Fruit fly (Drosophila melanogaster) whole organism, embryonic: ENCODE results near the gene CG17803.

ENCODE experiments used
- B-H2 ChIP-seq: fragments of 200-800 bp; sonication (Bioruptor generic); optimal IDR thresholded peaks from 2 replicates; lab custom pipeline; 2018; ENCODE audit warnings: missing biosample characterization, mild to moderate bottlenecking, missing genetic modification characterization
- CG10209 ChIP-seq: fragments of 200-800 bp; sonication (Bioruptor generic); optimal IDR thresholded peaks from 3 replicates; lab custom pipeline; 2017; ENCODE audit warnings: missing biosample characterization, mild to moderate bottlenecking, missing genetic modification characterization, missing genetic modification reagents
- CG11456 ChIP-seq: fragments of 200-800 bp; sonication (Bioruptor generic); IDR thresholded peaks from 3 replicates; pipeline ENCODE4 v1.3.6; 2022; ENCODE audit warnings: missing biosample characterization, missing genetic modification characterization
- CG11504 ChIP-seq: fragments of 200-800 bp; sonication (Bioruptor generic); optimal IDR thresholded peaks from 3 replicates; lab custom pipeline; 2019; ENCODE audit warnings: missing biosample characterization, mild to moderate bottlenecking, missing genetic modification characterization, moderate library complexity
- CG11696 ChIP-seq: fragments of 200-800 bp; sonication (Bioruptor generic); IDR thresholded peaks from 2 replicates; pipeline ENCODE4 v1.3.6; 2022; ENCODE audit warnings: missing biosample characterization, missing genetic modification characterization
- CG12071 ChIP-seq: fragments of 200-800 bp; sonication (Bioruptor generic); optimal IDR thresholded peaks from 3 replicates; lab custom pipeline; 2018; ENCODE audit warnings: missing biosample characterization, mild to moderate bottlenecking, missing genetic modification characterization
- CG12391 ChIP-seq: fragments of 200-800 bp; sonication (Bioruptor generic); optimal IDR thresholded peaks from 3 replicates; lab custom pipeline; 2018; ENCODE audit warnings: missing biosample characterization, mild to moderate bottlenecking, missing genetic modification characterization, moderate library complexity
- CG13296 ChIP-seq: fragments of 200-800 bp; sonication (Bioruptor generic); optimal IDR thresholded peaks from 3 replicates; lab custom pipeline; 2018; ENCODE audit warnings: missing biosample characterization, mild to moderate bottlenecking, missing genetic modification characterization
- CG13424 ChIP-seq: fragments of 200-800 bp; sonication (Bioruptor generic); optimal IDR thresholded peaks from 2 replicates; lab custom pipeline; 2019; ENCODE audit warnings: missing biosample characterization, mild to moderate bottlenecking, missing genetic modification characterization, moderate library complexity
- CG16815 ChIP-seq: fragments of 200-800 bp; sonication (Bioruptor generic); optimal IDR thresholded peaks from 3 replicates; lab custom pipeline; 2017; ENCODE audit warnings: missing biosample characterization, mild to moderate bottlenecking, missing genetic modification characterization
- CG17912 ChIP-seq: fragments of 200-800 bp; sonication (Bioruptor generic); optimal IDR thresholded peaks from 2 replicates; lab custom pipeline; 2018; ENCODE audit warnings: missing biosample characterization, mild to moderate bottlenecking, missing genetic modification characterization
- CG18262 ChIP-seq: fragments of 200-800 bp; optimal IDR thresholded peaks from 3 replicates; lab custom pipeline; 2019; ENCODE audit warnings: missing biosample characterization, mild to moderate bottlenecking, missing genetic modification characterization, moderate library complexity
- CG2116 ChIP-seq: fragments of 200-800 bp; sonication (Bioruptor generic); optimal IDR thresholded peaks from 3 replicates; lab custom pipeline; 2018; ENCODE audit warnings: missing biosample characterization, mild to moderate bottlenecking, missing genetic modification characterization
- CG31441 ChIP-seq: fragments of 200-800 bp; sonication (Bioruptor generic); IDR thresholded peaks from 2 replicates; pipeline ENCODE4 v1.3.6; 2022; ENCODE audit warnings: missing biosample characterization, missing genetic modification characterization
- CG32767 ChIP-seq: fragments of 200-800 bp; sonication (Bioruptor generic); IDR thresholded peaks from 2 replicates; pipeline ENCODE4 v1.3.6; 2022; ENCODE audit warnings: missing biosample characterization, missing genetic modification characterization
- CG4404 ChIP-seq: fragments of 200-800 bp; sonication (Bioruptor generic); IDR thresholded peaks from 2 replicates; pipeline ENCODE4 v1.3.6; 2022; ENCODE audit warnings: missing biosample characterization, missing genetic modification characterization
- CG4424 ChIP-seq: fragments of 200-800 bp; sonication (Bioruptor generic); optimal IDR thresholded peaks from 3 replicates; lab custom pipeline; 2016; ENCODE audit warnings: missing biosample characterization, missing genetic modification characterization
- CG4730 ChIP-seq: fragments of 200-800 bp; sonication (Bioruptor generic); IDR thresholded peaks from 2 replicates; pipeline ENCODE4 v1.3.6; 2022; ENCODE audit warnings: missing biosample characterization, missing genetic modification characterization
- CG4820 ChIP-seq: fragments of 200-800 bp; sonication (Bioruptor generic); optimal IDR thresholded peaks from 3 replicates; lab custom pipeline; 2016; ENCODE audit warnings: missing biosample characterization, missing genetic modification characterization
- CG6272 ChIP-seq: fragments of 200-800 bp; sonication (Bioruptor generic); IDR thresholded peaks from 2 replicates; pipeline ENCODE4 v1.3.6; 2022; ENCODE audit warnings: missing biosample characterization, missing genetic modification characterization
- CG6813 ChIP-seq: fragments of 200-800 bp; sonication (Bioruptor generic); optimal IDR thresholded peaks from 2 replicates; lab custom pipeline; 2017; ENCODE audit warnings: missing biosample characterization, missing genetic modification characterization, mild to moderate bottlenecking, moderate library complexity, missing genetic modification reagents
- CG7839 ChIP-seq: fragments of 200-800 bp; sonication (Bioruptor generic); optimal IDR thresholded peaks from 3 replicates; lab custom pipeline; 2018; ENCODE audit warnings: missing biosample characterization, mild to moderate bottlenecking, missing genetic modification characterization, moderate library complexity
- CG8359 ChIP-seq: fragments of 200-800 bp; sonication (Bioruptor generic); optimal IDR thresholded peaks from 2 replicates; lab custom pipeline; 2017; ENCODE audit warnings: missing biosample characterization, mild to moderate bottlenecking, missing genetic modification characterization, borderline replicate concordance
- CG8765 ChIP-seq: fragments of 200-800 bp; sonication (Bioruptor generic); IDR thresholded peaks from 2 replicates; pipeline ENCODE4 v1.3.6; 2022; ENCODE audit warnings: missing biosample characterization, missing genetic modification characterization
- CG8944 ChIP-seq: fragments of 200-800 bp; sonication (Bioruptor generic); optimal IDR thresholded peaks from 3 replicates; lab custom pipeline; 2016; ENCODE audit warnings: missing biosample characterization, missing genetic modification characterization
- CG9215 ChIP-seq: fragments of 200-800 bp; sonication (Bioruptor generic); IDR thresholded peaks from 2 replicates; pipeline ENCODE4 v1.3.6; 2022; ENCODE audit warnings: missing biosample characterization, missing genetic modification characterization
- Camta ChIP-seq: fragments of 200-800 bp; sonication (Bioruptor generic); optimal IDR thresholded peaks from 2 replicates; lab custom pipeline; 2016; ENCODE audit warnings: missing biosample characterization, missing genetic modification characterization
- Dip2 ChIP-seq: fragments of 200-800 bp; sonication (Bioruptor generic); IDR thresholded peaks from 2 replicates; pipeline ENCODE4 v1.3.6; 2022; ENCODE audit warnings: missing biosample characterization, missing genetic modification characterization
- Dp ChIP-seq: fragments of 200-800 bp; sonication (Bioruptor generic); optimal IDR thresholded peaks from 2 replicates; lab custom pipeline; 2018; ENCODE audit warnings: missing biosample characterization, mild to moderate bottlenecking, missing genetic modification characterization, moderate library complexity
- H15 ChIP-seq: fragments of 200-800 bp; sonication (Bioruptor generic); IDR thresholded peaks from 3 replicates; pipeline ENCODE4 v1.3.6; 2022; ENCODE audit warnings: missing biosample characterization, missing genetic modification characterization
- H2.0 ChIP-seq: fragments of 200-800 bp; sonication (Bioruptor generic); IDR thresholded peaks from 2 replicates; pipeline ENCODE4 v1.3.6; 2022; ENCODE audit warnings: missing biosample characterization, missing genetic modification characterization
- Hey ChIP-seq: fragments of 200-800 bp; sonication (Bioruptor generic); optimal IDR thresholded peaks from 3 replicates; lab custom pipeline; 2018; ENCODE audit warnings: missing biosample characterization, mild to moderate bottlenecking, missing genetic modification characterization
- HmgZ ChIP-seq: fragments of 200-800 bp; sonication (Bioruptor generic); optimal IDR thresholded peaks from 2 replicates; lab custom pipeline; 2018; ENCODE audit warnings: missing biosample characterization, mild to moderate bottlenecking, missing genetic modification characterization
- Oaz ChIP-seq: fragments of 200-800 bp; sonication (Bioruptor generic); IDR thresholded peaks from 2 replicates; pipeline ENCODE4 v1.3.6; 2022; ENCODE audit warnings: missing biosample characterization, missing genetic modification characterization
- Optix ChIP-seq: fragments of 200-800 bp; sonication (Bioruptor generic); IDR thresholded peaks from 3 replicates; pipeline ENCODE4 v1.3.6; 2022; ENCODE audit warnings: missing biosample characterization, missing genetic modification characterization
- Ptx1 ChIP-seq: fragments of 200-800 bp; sonication (Bioruptor generic); IDR thresholded peaks from 2 replicates; pipeline ENCODE4 v1.3.6; 2022; ENCODE audit warnings: missing biosample characterization, missing genetic modification characterization
- YL-1 ChIP-seq: fragments of 200-800 bp; sonication (Bioruptor generic); optimal IDR thresholded peaks from 3 replicates; lab custom pipeline; 2017; ENCODE audit warnings: missing biosample characterization, mild to moderate bottlenecking, missing genetic modification characterization
- bowl ChIP-seq: fragments of 200-800 bp; sonication (Bioruptor generic); IDR thresholded peaks from 2 replicates; pipeline ENCODE4 v1.3.6; 2022; ENCODE audit warnings: missing biosample characterization, missing genetic modification characterization
- da ChIP-seq: fragments of 200-800 bp; sonication (Bioruptor generic); optimal IDR thresholded peaks from 2 replicates; lab custom pipeline; 2016; ENCODE audit warnings: missing biosample characterization, missing genetic modification characterization
- dysf ChIP-seq: fragments of 200-800 bp; sonication (Bioruptor generic); IDR thresholded peaks from 3 replicates; pipeline ENCODE4 v1.3.6; 2022; ENCODE audit warnings: missing biosample characterization, missing genetic modification characterization
- fru ChIP-seq: fragments of >200 bp; optimal IDR thresholded peaks from 2 replicates; lab custom pipeline; 2017
- fu2 ChIP-seq: fragments of 200-800 bp; sonication (Bioruptor generic); optimal IDR thresholded peaks from 2 replicates; lab custom pipeline; 2016; ENCODE audit warnings: missing biosample characterization, missing genetic modification characterization
- hbn ChIP-seq: fragments of 200-800 bp; sonication (Bioruptor generic); IDR thresholded peaks from 2 replicates; pipeline ENCODE4 v1.3.6; 2022; ENCODE audit warnings: missing biosample characterization, missing genetic modification characterization; ENCODE audit not compliant: partially characterized antibody
- insv ChIP-seq, 2 experiments: fragments of 200-800 bp; sonication (Bioruptor generic); optimal IDR thresholded peaks; 3 replicates each; lab custom pipeline; 2016 to 2018; ENCODE audit warnings: missing biosample characterization in 2 of 2, missing genetic modification characterization in 2 of 2
- kah ChIP-seq: fragments of 200-800 bp; sonication (Bioruptor generic); optimal IDR thresholded peaks from 2 replicates; lab custom pipeline; 2018; ENCODE audit warnings: missing biosample characterization, mild to moderate bottlenecking, missing genetic modification characterization
- mirr ChIP-seq: fragments of 200-800 bp; sonication (Bioruptor generic); optimal IDR thresholded peaks from 3 replicates; lab custom pipeline; 2018; ENCODE audit warnings: missing biosample characterization, mild to moderate bottlenecking, missing genetic modification characterization
- odd ChIP-seq: fragments of 200-800 bp; sonication (Bioruptor generic); optimal IDR thresholded peaks from 2 replicates; lab custom pipeline; 2017; ENCODE audit warnings: missing biosample characterization, mild to moderate bottlenecking, missing genetic modification characterization
- onecut ChIP-seq: fragments of 200-800 bp; sonication (Bioruptor generic); IDR thresholded peaks from 2 replicates; pipeline ENCODE4 v1.3.6; 2022; ENCODE audit warnings: missing biosample characterization, missing genetic modification characterization
- phol ChIP-seq: fragments of 200-800 bp; sonication (Bioruptor generic); optimal IDR thresholded peaks from 3 replicates; lab custom pipeline; 2018; ENCODE audit warnings: missing biosample characterization, mild to moderate bottlenecking, missing genetic modification characterization, moderate library complexity
- seq ChIP-seq: fragments of 200-800 bp; sonication (Bioruptor generic); IDR thresholded peaks from 2 replicates; pipeline ENCODE4 v1.3.6; 2022; ENCODE audit warnings: missing biosample characterization, missing genetic modification characterization
- unpg ChIP-seq: fragments of 200-800 bp; sonication (Bioruptor generic); optimal IDR thresholded peaks from 3 replicates; lab custom pipeline; 2018; ENCODE audit warnings: missing biosample characterization, mild to moderate bottlenecking, missing genetic modification characterization, moderate library complexity
- vnd ChIP-seq: fragments of 200-800 bp; sonication (Bioruptor generic); IDR thresholded peaks from 3 replicates; pipeline ENCODE4 v1.3.6; 2022; ENCODE audit warnings: missing biosample characterization, missing genetic modification characterization; ENCODE audit not compliant: partially characterized antibody

CG17803 gene

DNA sequence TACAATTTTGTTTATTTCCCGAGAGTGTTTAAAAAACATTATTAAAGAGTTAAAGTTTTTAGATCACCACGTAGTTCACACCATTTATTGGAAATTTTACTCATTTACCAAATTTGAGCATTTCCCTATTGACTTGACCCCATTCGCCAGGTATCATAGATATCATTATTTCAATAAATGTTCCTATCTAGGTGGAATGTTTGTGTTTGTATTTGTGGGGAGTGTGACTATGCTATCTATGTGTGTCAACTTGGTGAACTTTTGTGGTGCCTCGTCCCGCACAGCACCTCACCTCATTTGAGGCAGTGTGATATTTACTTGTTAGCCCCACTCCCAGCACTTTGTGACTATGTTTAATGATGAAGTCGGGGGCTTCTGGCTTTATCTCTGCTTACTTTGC is 27.3 kb upstream of the CG17803 start (continued):
- TF ChIP-seq CG16815 (GFP tag; lab: Kevin White, UChicago), result no peak
- TF ChIP-seq H2.0 (GFP tag; lab: Robert Waterston, UW), result no peak
- peak; percentile 17 for TF ChIP-seq CG11504 (tag; lab: Kevin White, UChicago)
- TF ChIP-seq dysf (GFP tag; lab: Robert Waterston, UW), result no peak
- no peak for TF ChIP-seq bowl
- no peak for TF ChIP-seq Optix (GFP tag; lab: Robert Waterston, UW)
- TF ChIP-seq YL-1 (GFP tag; lab: Kevin White, UChicago), result no peak
- TF ChIP-seq CG8359, result peak; percentile 51
- TF ChIP-seq HmgZ (tag; lab: Kevin White, UChicago), result no peak
- peak; percentile 29 for TF ChIP-seq CG12071 (GFP tag; lab: Kevin White, UChicago)
- peak; percentile 40 for TF ChIP-seq CG6813 (GFP tag; lab: Kevin White, UChicago)
- no peak for TF ChIP-seq da (GFP tag; lab: Kevin White, UChicago)
- TF ChIP-seq hbn (GFP tag; lab: Robert Waterston, UW), result no peak
- TF ChIP-seq Ptx1 (GFP tag; lab: Robert Waterston, UW), result 0 out of 2 replicates have a peak, but pooled peaks have one; percentile 7
- no peak for TF ChIP-seq Oaz (GFP tag; lab: Robert Waterston, UW)
- peak; percentile 23 for TF ChIP-seq CG10209 (GFP tag; lab: Kevin White, UChicago)
- TF ChIP-seq CG13296, result no peak
- TF ChIP-seq phol, result no peak
- TF ChIP-seq CG32767 (GFP tag; lab: Robert Waterston, UW), result no peak
- TF ChIP-seq CG4730 (GFP tag; lab: Robert Waterston, UW), result no peak
- no peak for TF ChIP-seq Dip2 (GFP tag; lab: Robert Waterston, UW)
- no peak for TF ChIP-seq CG12391 (tag; lab: Kevin White, UChicago)
- TF ChIP-seq CG4424 (GFP tag; lab: Kevin White, UChicago), result no peak
- TF ChIP-seq H15 (GFP tag; lab: Robert Waterston, UW), result 0 out of 3 replicates have a peak, but pooled peaks have one; percentile 26
- no peak for TF ChIP-seq CG4820 (GFP tag; lab: Kevin White, UChicago)
- TF ChIP-seq kah (GFP tag; lab: Kevin White, UChicago), result peak; percentile 3
- no peak for TF ChIP-seq CG11696 (GFP tag; lab: Robert Waterston, UW)
- TF ChIP-seq CG31441 (GFP tag; lab: Robert Waterston, UW), result peak; percentile 48
- TF ChIP-seq CG17912 (GFP tag; lab: Kevin White, UChicago), result no peak
- no peak for TF ChIP-seq CG9215 (GFP tag; lab: Robert Waterston, UW)
- TF ChIP-seq CG8765 (GFP tag; lab: Robert Waterston, UW), result no peak
- TF ChIP-seq Hey (tag; lab: Kevin White, UChicago), result peak; percentile 30
- no peak for TF ChIP-seq fru (lab: Kevin White, UChicago)
- TF ChIP-seq Dp (GFP tag; lab: Kevin White, UChicago), result no peak
- no peak for TF ChIP-seq fu2 (GFP tag; lab: Kevin White, UChicago)
- no peak for TF ChIP-seq insv (GFP tag; optimal IDR thresholded peaks at IDR 0.05; lab: Kevin White, UChicago)
- TF ChIP-seq CG6272, result no peak
- TF ChIP-seq vnd (GFP tag; lab: Robert Waterston, UW), result no peak
- TF ChIP-seq CG13424 (tag; lab: Kevin White, UChicago), result peak; percentile 18
- peak; percentile 33 for TF ChIP-seq unpg
- no peak for TF ChIP-seq CG11456 (GFP tag; lab: Robert Waterston, UW)
- TF ChIP-seq odd (GFP tag; lab: Kevin White, UChicago), result peak; percentile 60
- TF ChIP-seq CG2116 (GFP tag; lab: Kevin White, UChicago), result peak; percentile 10
- no peak for TF ChIP-seq Camta (GFP tag; lab: Kevin White, UChicago)
- TF ChIP-seq B-H2 (GFP tag; lab: Kevin White, UChicago), result no peak
- TF ChIP-seq CG18262 (tag; lab: Kevin White, UChicago), result peak; percentile 47
- TF ChIP-seq onecut (GFP tag; lab: Robert Waterston, UW), result peak; percentile 44
- TF ChIP-seq CG7839 (tag; lab: Kevin White, UChicago), result peak; percentile 1
- no peak for TF ChIP-seq CG4404 (GFP tag; lab: Robert Waterston, UW)
- no peak for TF ChIP-seq CG8944
- no peak for TF ChIP-seq seq (GFP tag; lab: Robert Waterston, UW)
- peak; percentile 34 for TF ChIP-seq mirr
